Fruit fly (Drosophila melanogaster): Measurements from ENCODE around the gene SA2.

DNA sequence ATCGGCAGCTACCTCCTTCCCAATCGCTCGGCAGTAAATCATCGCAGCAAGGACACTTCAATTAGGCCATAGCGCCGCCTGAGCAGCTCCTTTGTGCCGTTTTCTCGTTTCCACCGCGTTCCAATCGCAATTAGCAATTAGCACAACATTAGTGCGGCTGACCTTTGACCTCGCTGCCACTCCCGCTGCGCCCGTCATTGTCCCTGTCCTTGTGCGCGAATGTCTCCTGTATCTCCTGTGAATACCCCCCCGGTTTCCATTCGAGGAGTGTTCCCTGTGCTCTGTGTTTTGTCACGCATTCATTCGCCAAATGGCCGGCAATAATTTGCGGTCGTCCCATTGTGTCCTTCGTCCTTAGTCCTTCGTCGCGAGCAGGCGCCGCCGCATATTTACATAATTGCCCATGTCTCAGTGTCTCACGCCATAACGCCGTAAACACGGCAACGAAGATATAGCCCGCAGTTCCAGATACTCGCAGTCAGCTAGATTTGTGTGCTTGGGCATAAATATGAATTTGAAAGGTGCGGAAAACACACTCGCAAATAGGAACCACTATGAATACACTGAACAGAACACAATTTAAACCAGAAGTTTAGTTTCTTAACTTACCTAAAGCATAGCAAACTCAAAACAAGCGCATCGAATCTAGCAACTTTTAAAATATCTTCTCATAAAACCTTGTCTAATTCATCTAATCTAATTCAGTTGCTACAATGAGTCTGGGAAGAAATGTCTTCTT lies 27.1 kb downstream of the SA2 start, which contains the start of gene CG9168:
- TF ChIP-seq ttk (optimal IDR thresholded peaks at IDR 0.05) (no peak), Myc (optimal IDR thresholded peaks at IDR 0.05) (no peak), insv (optimal IDR thresholded peaks at IDR 0.05) (no peak), psq (optimal IDR thresholded peaks at IDR 0.05) (no peak), h (optimal IDR thresholded peaks at IDR 0.05) (no peak)
